Fruit fly (Drosophila melanogaster) whole organism, embryonic: ENCODE measurements around the gene CG15263.

Source experiments
- ATbp ChIP-seq: fragments of 200-800 bp; sonication (Bioruptor generic); optimal IDR thresholded peaks from 2 replicates; lab custom pipeline; 2017; ENCODE audit warnings: missing biosample characterization, mild to moderate bottlenecking, missing genetic modification characterization, missing genetic modification reagents
- Asciz ChIP-seq: fragments of 200-800 bp; sonication (Bioruptor generic); optimal IDR thresholded peaks from 2 replicates; lab custom pipeline; 2017; ENCODE audit warnings: missing biosample characterization, mild to moderate bottlenecking, missing genetic modification characterization, missing genetic modification reagents
- Atf-2 ChIP-seq: fragments of 200-800 bp; sonication (Bioruptor generic); optimal IDR thresholded peaks from 2 replicates; lab custom pipeline; 2016; ENCODE audit warnings: missing biosample characterization, missing genetic modification characterization
- CG10321 ChIP-seq: fragments of 200-800 bp; sonication (Bioruptor generic); IDR thresholded peaks from 2 replicates; pipeline ENCODE4 v1.3.6; 2022; ENCODE audit warnings: missing biosample characterization, missing genetic modification characterization
- CG11504 ChIP-seq: fragments of 200-800 bp; sonication (Bioruptor generic); optimal IDR thresholded peaks from 3 replicates; lab custom pipeline; 2019; ENCODE audit warnings: missing biosample characterization, mild to moderate bottlenecking, missing genetic modification characterization, moderate library complexity
- CG13296 ChIP-seq: fragments of 200-800 bp; sonication (Bioruptor generic); optimal IDR thresholded peaks from 3 replicates; lab custom pipeline; 2018; ENCODE audit warnings: missing biosample characterization, mild to moderate bottlenecking, missing genetic modification characterization
- CG18619 ChIP-seq: fragments of 200-800 bp; sonication (Bioruptor generic); optimal IDR thresholded peaks from 3 replicates; lab custom pipeline; 2017; ENCODE audit warnings: missing biosample characterization, mild to moderate bottlenecking, missing genetic modification characterization
- CG2116 ChIP-seq: fragments of 200-800 bp; sonication (Bioruptor generic); optimal IDR thresholded peaks from 3 replicates; lab custom pipeline; 2018; ENCODE audit warnings: missing biosample characterization, mild to moderate bottlenecking, missing genetic modification characterization
- CG2875 ChIP-seq: fragments of 200-800 bp; sonication (Bioruptor generic); optimal IDR thresholded peaks from 2 replicates; lab custom pipeline; 2017; ENCODE audit warnings: missing biosample characterization, mild to moderate bottlenecking, missing genetic modification characterization, missing genetic modification reagents
- CG31224 ChIP-seq: fragments of 200-800 bp; sonication (Bioruptor generic); IDR thresholded peaks from 2 replicates; pipeline ENCODE4 v1.3.6; 2022; ENCODE audit warnings: missing biosample characterization, missing genetic modification characterization
- CG7271 ChIP-seq: fragments of 200-800 bp; sonication (Bioruptor generic); optimal IDR thresholded peaks from 2 replicates; lab custom pipeline; 2018; ENCODE audit warnings: missing biosample characterization, mild to moderate bottlenecking, missing genetic modification characterization, moderate library complexity
- CG9727 ChIP-seq: fragments of 200-800 bp; sonication (Bioruptor generic); optimal IDR thresholded peaks from 3 replicates; lab custom pipeline; 2017; ENCODE audit warnings: missing biosample characterization, mild to moderate bottlenecking, missing genetic modification characterization
- CG9797 ChIP-seq: fragments of 200-800 bp; sonication (Bioruptor generic); optimal IDR thresholded peaks from 3 replicates; lab custom pipeline; 2018; ENCODE audit warnings: missing biosample characterization, mild to moderate bottlenecking, missing genetic modification characterization
- CoRest ChIP-seq: fragments of 200-800 bp; sonication (Bioruptor generic); optimal IDR thresholded peaks from 3 replicates; lab custom pipeline; 2018; ENCODE audit warnings: missing biosample characterization, mild to moderate bottlenecking, missing genetic modification characterization, moderate library complexity
- CrebB ChIP-seq: fragments of 200-800 bp; sonication (Bioruptor generic); optimal IDR thresholded peaks from 3 replicates; lab custom pipeline; 2018; ENCODE audit warnings: missing biosample characterization, mild to moderate bottlenecking, missing genetic modification characterization
- Dll ChIP-seq: fragments of 200-800 bp; sonication (Bioruptor generic); IDR thresholded peaks from 4 replicates; pipeline ENCODE4 v1.3.6; 2022; ENCODE audit warnings: missing biosample characterization, missing genetic modification characterization; ENCODE audit not compliant: partially characterized antibody
- Doc2 ChIP-seq: fragments of 200-800 bp; sonication (Bioruptor generic); IDR thresholded peaks from 2 replicates; pipeline ENCODE4 v1.3.6; 2022; ENCODE audit warnings: missing biosample characterization, missing genetic modification characterization
- E2f1 ChIP-seq: fragments of 200-800 bp; sonication (Bioruptor generic); IDR thresholded peaks from 2 replicates; pipeline ENCODE4 v1.3.6; 2022; ENCODE audit warnings: missing biosample characterization, missing genetic modification characterization
- ERR ChIP-seq: fragments of 200-800 bp; sonication (Bioruptor generic); optimal IDR thresholded peaks from 2 replicates; lab custom pipeline; 2016; ENCODE audit warnings: missing biosample characterization, missing genetic modification characterization
- Fer1 ChIP-seq: fragments of 200-800 bp; sonication (Bioruptor generic); optimal IDR thresholded peaks from 2 replicates; lab custom pipeline; 2017; ENCODE audit warnings: missing biosample characterization, mild to moderate bottlenecking, missing genetic modification characterization
- Fer3 ChIP-seq: fragments of 200-800 bp; sonication (Bioruptor generic); optimal IDR thresholded peaks from 2 replicates; lab custom pipeline; 2018; ENCODE audit warnings: missing biosample characterization, mild to moderate bottlenecking, missing genetic modification characterization, moderate library complexity
- H15 ChIP-seq: fragments of 200-800 bp; sonication (Bioruptor generic); IDR thresholded peaks from 3 replicates; pipeline ENCODE4 v1.3.6; 2022; ENCODE audit warnings: missing biosample characterization, missing genetic modification characterization
- HLH4C ChIP-seq: fragments of 200-800 bp; sonication (Bioruptor generic); IDR thresholded peaks from 3 replicates; pipeline ENCODE4 v1.3.6; 2022; ENCODE audit warnings: missing biosample characterization, missing genetic modification characterization; ENCODE audit not compliant: partially characterized antibody
- Hey ChIP-seq: fragments of 200-800 bp; sonication (Bioruptor generic); optimal IDR thresholded peaks from 3 replicates; lab custom pipeline; 2018; ENCODE audit warnings: missing biosample characterization, mild to moderate bottlenecking, missing genetic modification characterization
- Hr51 ChIP-seq, 2 experiments: fragments of 200-800 bp; sonication (Bioruptor generic); optimal IDR thresholded peaks; 2 replicates in 1 of 2; 3 replicates in 1 of 2; lab custom pipeline; 2016 to 2018; ENCODE audit warnings: missing biosample characterization in 2 of 2, missing genetic modification characterization in 2 of 2, mild to moderate bottlenecking in 1 of 2, moderate library complexity in 1 of 2
- Lpt ChIP-seq: fragments of >200 bp; optimal IDR thresholded peaks from 2 replicates; lab custom pipeline; 2018; ENCODE audit warnings: missing biosample characterization, missing genetic modification characterization
- Mad ChIP-seq: fragments of 200-800 bp; sonication (Bioruptor generic); optimal IDR thresholded peaks from 2 replicates; lab custom pipeline; 2016; ENCODE audit warnings: missing biosample characterization, missing genetic modification characterization
- NC2β ChIP-seq: fragments of 200-800 bp; sonication (Bioruptor generic); optimal IDR thresholded peaks from 2 replicates; lab custom pipeline; 2016; ENCODE audit warnings: missing biosample characterization, missing genetic modification characterization
- Nf-YC ChIP-seq: fragments of 200-800 bp; optimal IDR thresholded peaks from 3 replicates; lab custom pipeline; 2019; ENCODE audit warnings: missing biosample characterization, mild to moderate bottlenecking, missing genetic modification characterization, moderate library complexity
- Oaz ChIP-seq: fragments of 200-800 bp; sonication (Bioruptor generic); IDR thresholded peaks from 2 replicates; pipeline ENCODE4 v1.3.6; 2022; ENCODE audit warnings: missing biosample characterization, missing genetic modification characterization
- Oli ChIP-seq: fragments of 200-800 bp; sonication (Bioruptor generic); optimal IDR thresholded peaks from 2 replicates; lab custom pipeline; 2018; ENCODE audit warnings: missing biosample characterization, mild to moderate bottlenecking, missing genetic modification characterization, moderate library complexity
- Sox102F ChIP-seq: fragments of 200-800 bp; sonication (Bioruptor generic); optimal IDR thresholded peaks from 2 replicates; lab custom pipeline; 2018; ENCODE audit warnings: missing biosample characterization, mild to moderate bottlenecking, missing genetic modification characterization, moderate library complexity
- amos ChIP-seq: fragments of 200-800 bp; sonication (Bioruptor generic); IDR thresholded peaks from 2 replicates; pipeline ENCODE4 v1.3.6; 2022; ENCODE audit warnings: missing biosample characterization, missing genetic modification characterization; ENCODE audit not compliant: partially characterized antibody
- croc ChIP-seq: fragments of 200-800 bp; sonication (Bioruptor generic); conservative IDR thresholded peaks from 3 replicates; pipeline ENCODE4 v1.3.6; 2022; ENCODE audit warnings: missing biosample characterization, missing genetic modification characterization
- ftz-f1 ChIP-seq: fragments of 200-800 bp; sonication (Bioruptor generic); optimal IDR thresholded peaks from 2 replicates; lab custom pipeline; 2016; ENCODE audit warnings: missing biosample characterization, missing genetic modification characterization
- fu2 ChIP-seq: fragments of 200-800 bp; sonication (Bioruptor generic); optimal IDR thresholded peaks from 2 replicates; lab custom pipeline; 2016; ENCODE audit warnings: missing biosample characterization, missing genetic modification characterization
- gcm ChIP-seq: fragments of 200-800 bp; sonication (Bioruptor generic); optimal IDR thresholded peaks from 2 replicates; lab custom pipeline; 2019; ENCODE audit warnings: missing biosample characterization, mild to moderate bottlenecking, missing genetic modification characterization, moderate library complexity
- lab ChIP-seq: fragments of 200-800 bp; sonication (Bioruptor generic); optimal IDR thresholded peaks from 3 replicates; lab custom pipeline; 2017; ENCODE audit warnings: missing biosample characterization, missing genetic modification characterization, mild to moderate bottlenecking, moderate library complexity, missing genetic modification reagents
- mirr ChIP-seq: fragments of 200-800 bp; sonication (Bioruptor generic); optimal IDR thresholded peaks from 3 replicates; lab custom pipeline; 2018; ENCODE audit warnings: missing biosample characterization, mild to moderate bottlenecking, missing genetic modification characterization
- nerfin-1 ChIP-seq: fragments of 200-800 bp; sonication (Bioruptor generic); optimal IDR thresholded peaks from 3 replicates; lab custom pipeline; 2019; ENCODE audit warnings: missing biosample characterization, mild to moderate bottlenecking, missing genetic modification characterization, moderate library complexity
- odd ChIP-seq: fragments of 200-800 bp; sonication (Bioruptor generic); optimal IDR thresholded peaks from 2 replicates; lab custom pipeline; 2017; ENCODE audit warnings: missing biosample characterization, mild to moderate bottlenecking, missing genetic modification characterization
- sd ChIP-seq: fragments of 200-800 bp; sonication (Bioruptor generic); optimal IDR thresholded peaks from 3 replicates; lab custom pipeline; 2018; ENCODE audit warnings: missing biosample characterization, mild to moderate bottlenecking, missing genetic modification characterization, moderate library complexity
- sens-2 ChIP-seq: fragments of 200-800 bp; sonication (Bioruptor generic); IDR thresholded peaks from 2 replicates; pipeline ENCODE4 v1.3.6; 2022; ENCODE audit warnings: missing biosample characterization, missing genetic modification characterization
- seq ChIP-seq: fragments of 200-800 bp; sonication (Bioruptor generic); IDR thresholded peaks from 2 replicates; pipeline ENCODE4 v1.3.6; 2022; ENCODE audit warnings: missing biosample characterization, missing genetic modification characterization
- sim ChIP-seq: fragments of 200-800 bp; sonication (Bioruptor generic); IDR thresholded peaks from 2 replicates; pipeline ENCODE4 v1.3.6; 2022; ENCODE audit warnings: missing biosample characterization, missing genetic modification characterization
- sr ChIP-seq: fragments of 200-800 bp; sonication (Bioruptor generic); IDR thresholded peaks from 3 replicates; pipeline ENCODE4 v1.3.6; 2022; ENCODE audit warnings: missing biosample characterization, missing genetic modification characterization
- ssp ChIP-seq: fragments of 200-800 bp; sonication (Bioruptor generic); IDR thresholded peaks from 2 replicates; pipeline ENCODE4 v1.3.6; 2022; ENCODE audit warnings: missing biosample characterization, missing genetic modification characterization
- trem ChIP-seq: fragments of 200-800 bp; optimal IDR thresholded peaks from 3 replicates; lab custom pipeline; 2019; ENCODE audit warnings: missing biosample characterization, mild to moderate bottlenecking, missing genetic modification characterization, moderate library complexity
- wor ChIP-seq: fragments of 200-800 bp; sonication (Bioruptor generic); IDR thresholded peaks from 2 replicates; pipeline ENCODE4 v1.3.6; 2022; ENCODE audit warnings: missing biosample characterization, missing genetic modification characterization

Gene CG15263

dm6 chr2L:15248163-15249005, 36.4 kb upstream of the CG15263 start, which contains the start of gene dao (continued):
- TF ChIP-seq Oli (tag; lab: Kevin White, UChicago) (no peak), HLH4C (GFP tag; lab: Robert Waterston, UW) (peak; percentile 76), NC2β (no peak), ATbp (GFP tag; lab: Kevin White, UChicago) (no peak), sd (tag; lab: Kevin White, UChicago) (no peak), CG18619 (GFP tag; lab: Kevin White, UChicago) (peak; percentile 19), gcm (GFP tag; lab: Kevin White, UChicago) (no peak), Asciz (GFP tag; lab: Kevin White, UChicago) (no peak), Hr51 (GFP tag; optimal IDR thresholded peaks at IDR 0.05; lab: Kevin White, UChicago) (peak; percentile 14 to 31), CG2875 (GFP tag; lab: Kevin White, UChicago) (no peak), CrebB (no peak), ftz-f1 (GFP tag; lab: Kevin White, UChicago) (no peak), CG7271 (tag; lab: Kevin White, UChicago) (no peak), CG11504 (tag; lab: Kevin White, UChicago) (peak; percentile 52), Fer1 (no peak), Mad (GFP tag; lab: Kevin White, UChicago) (no peak), sr (no peak), nerfin-1 (tag; lab: Kevin White, UChicago) (peak; percentile 11), ERR (GFP tag; lab: Kevin White, UChicago) (no peak), Hey (no peak), CG9727 (GFP tag; lab: Kevin White, UChicago) (peak; percentile 63), E2f1 (GFP tag; lab: Robert Waterston, UW) (peak; percentile 30; the same call in 1 of the 2 replicates), CG9797 (GFP tag; lab: Kevin White, UChicago) (no peak), croc (GFP tag; lab: Robert Waterston, UW) (no peak), lab (peak; percentile 18), seq (GFP tag; lab: Robert Waterston, UW) (no peak), CoRest (tag; lab: Kevin White, UChicago) (peak; percentile 76), CG10321 (GFP tag; lab: Robert Waterston, UW) (no peak), Atf-2 (GFP tag; lab: Kevin White, UChicago) (no peak), sim (GFP tag; lab: Robert Waterston, UW) (no peak), ssp (GFP tag; lab: Robert Waterston, UW) (peak; percentile 35; the same call in 1 of the 2 replicates), CG2116 (GFP tag; lab: Kevin White, UChicago) (peak; percentile 28), Fer3 (tag; lab: Kevin White, UChicago) (peak; percentile 10), H15 (GFP tag; lab: Robert Waterston, UW) (no peak; the same call in 2 of the 3 replicates), odd (GFP tag; lab: Kevin White, UChicago) (no peak), Oaz (GFP tag; lab: Robert Waterston, UW) (0 out of 2 replicates have a peak, but pooled peaks have one; percentile 22), Sox102F (GFP tag; lab: Kevin White, UChicago) (peak; percentile 54), fu2 (peak; percentile 18), CG31224 (GFP tag; lab: Robert Waterston, UW) (no peak; the same call in 1 of the 2 replicates), CG13296 (GFP tag; lab: Kevin White, UChicago) (no peak), Lpt (GFP tag; lab: Kevin White, UChicago) (no peak), trem (tag; lab: Kevin White, UChicago) (peak; percentile 2), mirr (no peak), Nf-YC (tag; lab: Kevin White, UChicago) (peak; percentile 35), Doc2 (GFP tag; lab: Robert Waterston, UW) (no peak), sens-2 (GFP tag; lab: Robert Waterston, UW) (no peak), wor (GFP tag; lab: Robert Waterston, UW) (no peak), amos (peak; percentile 78), Dll (GFP tag; lab: Robert Waterston, UW) (peak; percentile 86)
